Comparison of ENCODE assay signal across 3 worm cellular contexts in genomic region chrII:4372867-4373397, ce11.
TF ChIP-seq lines count a peak whose summit lies in the region.

No protein-coding gene starts in this region.

TF ChIP-seq in whole organism, L4 larva, 104 proteins besides CTCF, POLR2A, EP300 and RAD21:
- TF ChIP-seq nhr-102 (tag; optimal IDR thresholded peaks at IDR 0.05; lab: Kevin White, UChicago): no peak
- no peak for TF ChIP-seq lim-7 (GFP tag; IDR thresholded peaks at IDR 0.05; lab: Robert Waterston, UW)
- 0 out of 2 replicates have a peak, but pooled peaks have one; percentile 23 for TF ChIP-seq F26F4.8 (GFP tag; conservative IDR thresholded peaks at IDR 0.05; lab: Robert Waterston, UW)
- TF ChIP-seq madf-9 (GFP tag; conservative IDR thresholded peaks at IDR 0.05; lab: Robert Waterston, UW): no peak
- TF ChIP-seq daf-19 (GFP tag; conservative IDR thresholded peaks at IDR 0.05; lab: Robert Waterston, UW): no peak
- no peak for TF ChIP-seq lin-29 (GFP tag; IDR thresholded peaks at IDR 0.05; lab: Robert Waterston, UW)
- no peak for TF ChIP-seq hif-1 (tag; optimal IDR thresholded peaks at IDR 0.05; lab: Kevin White, UChicago)
- no peak for TF ChIP-seq F10B5.3 (tag; optimal IDR thresholded peaks at IDR 0.05; lab: Kevin White, UChicago)
- TF ChIP-seq zip-11 (GFP tag; IDR thresholded peaks at IDR 0.05; lab: Robert Waterston, UW): no peak
- TF ChIP-seq D1046.2 (GFP tag; IDR thresholded peaks at IDR 0.05; lab: Robert Waterston, UW): 0 out of 2 replicates have a peak, but pooled peaks have one; percentile 54
- TF ChIP-seq hmg-1.1 (GFP tag; IDR thresholded peaks at IDR 0.05; lab: Robert Waterston, UW): no peak
- TF ChIP-seq ces-1 (GFP tag; optimal IDR thresholded peaks at IDR 0.05; lab: Kevin White, UChicago): no peak
- TF ChIP-seq Y48G9A.11 (GFP tag; IDR thresholded peaks at IDR 0.05; lab: Robert Waterston, UW): no peak
- TF ChIP-seq ceh-62 (tag; optimal IDR thresholded peaks at IDR 0.05; lab: Kevin White, UChicago): no peak
- TF ChIP-seq set-16 (GFP tag; IDR thresholded peaks at IDR 0.05; lab: Robert Waterston, UW): peak; percentile 81
- 0 out of 2 replicates have a peak, but pooled peaks have one; percentile 61 for TF ChIP-seq dmd-9 (GFP tag; IDR thresholded peaks at IDR 0.05; lab: Robert Waterston, UW)
- TF ChIP-seq F37D6.2 (tag; optimal IDR thresholded peaks at IDR 0.05; lab: Kevin White, UChicago): no peak
- TF ChIP-seq spr-1 (tag; optimal IDR thresholded peaks at IDR 0.05; lab: Kevin White, UChicago): no peak
- no peak for TF ChIP-seq nhr-41 (GFP tag; IDR thresholded peaks at IDR 0.05; lab: Robert Waterston, UW)
- TF ChIP-seq nhr-10 (tag; optimal IDR thresholded peaks at IDR 0.05; lab: Kevin White, UChicago): no peak
- no peak for TF ChIP-seq lir-3 (tag; optimal IDR thresholded peaks at IDR 0.05; lab: Kevin White, UChicago)
- no peak; the same call in 1 of the 2 replicates for TF ChIP-seq egl-43 (GFP tag; IDR thresholded peaks at IDR 0.05; lab: Robert Waterston, UW)
- TF ChIP-seq arid-1 (GFP tag; conservative IDR thresholded peaks at IDR 0.05; lab: Robert Waterston, UW): no peak
- peak; percentile 70 for TF ChIP-seq aha-1 (tag; lab: Kevin White, UChicago)

TF ChIP-seq in whole organism, late embryonic, 69 proteins besides CTCF, POLR2A, EP300 and RAD21:
- TF ChIP-seq hlh-8 (tag; optimal IDR thresholded peaks at IDR 0.05; lab: Kevin White, UChicago) (no peak), mec-3 (tag; optimal IDR thresholded peaks at IDR 0.05; lab: Kevin White, UChicago; ENCODE audit: borderline replicate concordance) (no peak), pha-4 (tag; optimal IDR thresholded peaks at IDR 0.05; lab: Kevin White, UChicago) (no peak), fkh-6 (tag; optimal IDR thresholded peaks at IDR 0.05; lab: Kevin White, UChicago) (peak; percentile 48)

TF ChIP-seq in whole organism, young adult, 124 proteins besides CTCF, POLR2A, EP300 and RAD21:
- TF ChIP-seq bed-1 (GFP tag; IDR thresholded peaks at IDR 0.05; lab: Robert Waterston, UW) (0 out of 2 replicates have a peak, but pooled peaks have one; percentile 50), F57C9.4 (tag; optimal IDR thresholded peaks at IDR 0.05; lab: Kevin White, UChicago) (no peak), zfh-2 (GFP tag; conservative IDR thresholded peaks at IDR 0.05; lab: Robert Waterston, UW) (peak; percentile 81), madf-3 (GFP tag; IDR thresholded peaks at IDR 0.05; lab: Robert Waterston, UW) (0 out of 2 replicates have a peak, but pooled peaks have one; percentile 68), sea-2 (GFP tag; IDR thresholded peaks at IDR 0.05; lab: Robert Waterston, UW) (0 out of 2 replicates have a peak, but pooled peaks have one; percentile 24), mel-28 (tag; optimal IDR thresholded peaks at IDR 0.05; lab: Kevin White, UChicago; ENCODE audit: borderline replicate concordance) (no peak)
